Fruit fly (Drosophila melanogaster): ENCODE data around the gene SCCRO4.

Gene SCCRO4

dm6 chr3L:20299110-20299509 lies at the start of gene SCCRO4:
SCCRO4 (plus strand) TSS chr3L:20299410.
- TF ChIP-seq Hr38 (GFP tag; optimal IDR thresholded peaks at IDR 0.05) (no peak), CG11294 (GFP tag; IDR thresholded peaks at IDR 0.05) (no peak), CG4318 (GFP tag; optimal IDR thresholded peaks at IDR 0.05) (no peak), Eip78C (GFP tag) (no peak), CG6276 (GFP tag; optimal IDR thresholded peaks at IDR 0.05) (no peak), CG6854 (GFP tag; optimal IDR thresholded peaks at IDR 0.05) (no peak), eg (GFP tag; IDR thresholded peaks at IDR 0.05) (no peak), CG6792 (GFP tag; optimal IDR thresholded peaks at IDR 0.05) (no peak), Eip93F (GFP tag; optimal IDR thresholded peaks at IDR 0.05) (no peak), CG34406 (GFP tag; optimal IDR thresholded peaks at IDR 0.05) (no peak), esn (GFP tag; optimal IDR thresholded peaks at IDR 0.05) (no peak), OdsH (GFP tag; optimal IDR thresholded peaks at IDR 0.05) (no peak), CG8119 (GFP tag; IDR thresholded peaks at IDR 0.05) (no peak), Sox15 (GFP tag; optimal IDR thresholded peaks at IDR 0.05) (no peak)

- TF ChIP-seq pdm3 (GFP tag; optimal IDR thresholded peaks at IDR 0.05) (no peak), Eip75B (GFP tag; optimal IDR thresholded peaks at IDR 0.05) (no peak), fd59A (GFP tag; optimal IDR thresholded peaks at IDR 0.05) (no peak), CG10631 (GFP tag; optimal IDR thresholded peaks at IDR 0.05) (no peak), vri (GFP tag; optimal IDR thresholded peaks at IDR 0.05) (no peak), CG10669 (GFP tag; optimal IDR thresholded peaks at IDR 0.05) (no peak), Gug (GFP tag; IDR thresholded peaks at IDR 0.05) (no peak), spab (GFP tag; optimal IDR thresholded peaks at IDR 0.05) (no peak), Hr39 (GFP tag; optimal IDR thresholded peaks at IDR 0.05) (no peak), CG4318 (GFP tag; optimal IDR thresholded peaks at IDR 0.05) (no peak)
Measured at dm6 chr3L:20265514-20265913, 33.7 kb upstream of the SCCRO4 start, which contains the start of gene CG32228. CG32228 (plus strand) TSS chr3L:20265814.

dm6 chr3L:20275235-20275634 lies 24.0 kb upstream of the SCCRO4 start, which contains the start of gene CG17122:
CG17122 (minus strand) TSS chr3L:20275335.
- TF ChIP-seq Smox (GFP tag; optimal IDR thresholded peaks at IDR 0.05) (no peak), acj6 (GFP tag; optimal IDR thresholded peaks at IDR 0.05) (no peak), Blimp-1 (GFP tag; optimal IDR thresholded peaks at IDR 0.05) (no peak), Eip78C (GFP tag) (no peak), CG3919 (GFP tag; optimal IDR thresholded peaks at IDR 0.05) (no peak), spab (GFP tag; optimal IDR thresholded peaks at IDR 0.05) (no peak), salr (GFP tag; optimal IDR thresholded peaks at IDR 0.05) (no peak), CG31627 (GFP tag; optimal IDR thresholded peaks at IDR 0.05) (no peak), dac (GFP tag; optimal IDR thresholded peaks at IDR 0.05) (no peak), fd59A (GFP tag; optimal IDR thresholded peaks at IDR 0.05) (no peak), fkh (GFP tag; optimal IDR thresholded peaks at IDR 0.05) (no peak), CG16779 (tag; optimal IDR thresholded peaks at IDR 0.05) (no peak), CG3032 (tag; optimal IDR thresholded peaks at IDR 0.05) (no peak), CG34406 (GFP tag; optimal IDR thresholded peaks at IDR 0.05) (no peak), Gug (GFP tag; IDR thresholded peaks at IDR 0.05) (no peak), Eip75B (GFP tag; optimal IDR thresholded peaks at IDR 0.05) (no peak), Lpt (GFP tag; optimal IDR thresholded peaks at IDR 0.05) (no peak)

- TF ChIP-seq CG32006 (GFP tag; optimal IDR thresholded peaks at IDR 0.05) (no peak), CG6276 (GFP tag; optimal IDR thresholded peaks at IDR 0.05) (no peak), CG16779 (tag; optimal IDR thresholded peaks at IDR 0.05) (no peak), Sox102F (GFP tag; optimal IDR thresholded peaks at IDR 0.05) (no peak), CG6808 (GFP tag; optimal IDR thresholded peaks at IDR 0.05) (no peak), topi (GFP tag; optimal IDR thresholded peaks at IDR 0.05) (no peak), Smox (GFP tag; optimal IDR thresholded peaks at IDR 0.05) (no peak), CG3032 (tag; optimal IDR thresholded peaks at IDR 0.05) (no peak), CG3919 (GFP tag; optimal IDR thresholded peaks at IDR 0.05) (no peak), CG11902 (GFP tag; optimal IDR thresholded peaks at IDR 0.05) (no peak), eg (GFP tag; IDR thresholded peaks at IDR 0.05) (no peak), Sox15 (GFP tag; optimal IDR thresholded peaks at IDR 0.05) (no peak), CG11762 (GFP tag; optimal IDR thresholded peaks at IDR 0.05; ENCODE audit: insufficient read depth) (no peak), Eip78C (GFP tag) (no peak), CG1621 (tag; optimal IDR thresholded peaks at IDR 0.05) (no peak), achi (GFP tag; optimal IDR thresholded peaks at IDR 0.05) (no peak), svp (GFP tag) (no peak)
Measured at dm6 chr3L:20275886-20276285, 23.3 kb upstream of the SCCRO4 start.
